Fruit fly (Drosophila melanogaster) whole organism, wandering third instar larva: ENCODE data around the gene Cp19.

Source experiments
- Abd-B ChIP-seq: fragments of >200 bp; optimal IDR thresholded peaks from 2 replicates; lab custom pipeline; 2017; ENCODE audit warnings: missing biosample characterization, missing genetic modification characterization
- CG32264 ChIP-seq: fragments of 200-800 bp; sonication (Bioruptor generic); optimal IDR thresholded peaks from 2 replicates; lab custom pipeline; 2016; ENCODE audit warnings: missing biosample characterization, missing genetic modification characterization
- CG9705 ChIP-seq: fragments of 200-800 bp; sonication (Bioruptor generic); optimal IDR thresholded peaks from 2 replicates; lab custom pipeline; 2018; ENCODE audit warnings: missing biosample characterization, mild to moderate bottlenecking, missing genetic modification characterization
- CrebA ChIP-seq: fragments of 200-800 bp; sonication (Bioruptor generic); optimal IDR thresholded peaks from 2 replicates; lab custom pipeline; 2016; ENCODE audit warnings: missing biosample characterization, mild to moderate bottlenecking, missing genetic modification characterization, borderline replicate concordance
- Dfd ChIP-seq: fragments of >200 bp; optimal IDR thresholded peaks from 2 replicates; lab custom pipeline; 2017; ENCODE audit warnings: missing biosample characterization, missing genetic modification characterization
- Dif ChIP-seq: fragments of 200-275, 200-300 bp; sonication (Bioruptor generic); optimal IDR thresholded peaks from 2 replicates; lab custom pipeline; 2018; ENCODE audit warnings: missing biosample characterization, missing genetic modification characterization; ENCODE audit not compliant: partially characterized antibody
- GATAd ChIP-seq: sonication (Bioruptor generic); optimal IDR thresholded peaks from 2 replicates; lab custom pipeline; 2016; ENCODE audit warnings: missing biosample characterization, missing genetic modification characterization
- HLH106 ChIP-seq: fragments of 200-800 bp; optimal IDR thresholded peaks from 3 replicates; lab custom pipeline; 2019; ENCODE audit warnings: missing biosample characterization, mild to moderate bottlenecking, missing genetic modification characterization, moderate library complexity
- Hnf4 ChIP-seq: fragments of 200-800 bp; sonication (Bioruptor generic); optimal IDR thresholded peaks from 2 replicates; lab custom pipeline; 2016; ENCODE audit warnings: missing biosample characterization, mild to moderate bottlenecking, missing genetic modification characterization
- Hr78 ChIP-seq: fragments of >200 bp; optimal IDR thresholded peaks from 2 replicates; lab custom pipeline; 2017; ENCODE audit warnings: missing biosample characterization, missing genetic modification characterization
- Hr83 ChIP-seq: fragments of 200-300 bp; sonication (Bioruptor generic); optimal IDR thresholded peaks from 2 replicates; lab custom pipeline; 2016; ENCODE audit warnings: missing biosample characterization, mild to moderate bottlenecking, missing genetic modification characterization, moderate library complexity; ENCODE audit not compliant: poor library complexity, severe bottlenecking
- Mio ChIP-seq: sonication (Bioruptor generic); optimal IDR thresholded peaks from 2 replicates; lab custom pipeline; 2016; ENCODE audit warnings: missing biosample characterization, missing genetic modification characterization
- Myc ChIP-seq: fragments of >200 bp; optimal IDR thresholded peaks from 2 replicates; lab custom pipeline; 2017
- N ChIP-seq: fragments of >200 bp; optimal IDR thresholded peaks from 2 replicates; lab custom pipeline; 2018; ENCODE audit warnings: missing biosample characterization, missing external identifiers, missing genetic modification characterization
- Rel ChIP-seq, 2 experiments: fragments of 200-800 bp; sonication (Bioruptor generic) in 1 of 2; optimal IDR thresholded peaks; 2 replicates in 1 of 2; 3 replicates in 1 of 2; lab custom pipeline; 2016 to 2019; ENCODE audit warnings: mild to moderate bottlenecking in 2 of 2, missing biosample characterization in 2 of 2, missing genetic modification characterization in 2 of 2, moderate library complexity in 1 of 2
- Vsx2 ChIP-seq: fragments of 200-300, 225-300 bp; sonication (Bioruptor generic); optimal IDR thresholded peaks from 2 replicates; lab custom pipeline; 2018; ENCODE audit warnings: missing biosample characterization, missing genetic modification characterization; ENCODE audit not compliant: partially characterized antibody
- br ChIP-seq: fragments of 200-800 bp; sonication (Bioruptor generic); optimal IDR thresholded peaks from 2 replicates; lab custom pipeline; 2016; ENCODE audit warnings: missing biosample characterization, missing genetic modification characterization
- brk ChIP-seq: fragments of 200-800 bp; sonication (Bioruptor generic); optimal IDR thresholded peaks from 2 replicates; lab custom pipeline; 2016; ENCODE audit warnings: missing biosample characterization, mild to moderate bottlenecking, missing genetic modification characterization
- dl ChIP-seq, 2 experiments: fragments of 175-275, 200-275 bp in 1 of 2; fragments of 200-275 bp in 1 of 2; sonication (Bioruptor generic); optimal IDR thresholded peaks; lab custom pipeline; 2018; ENCODE audit warnings: mild to moderate bottlenecking in 2 of 2, missing biosample characterization in 2 of 2, missing genetic modification characterization in 2 of 2, moderate library complexity in 2 of 2; ENCODE audit not compliant: partially characterized antibody in 2 of 2, insufficient read depth in 1 of 2
- dmrt93B ChIP-seq: fragments of 200-800 bp; sonication (Bioruptor generic); optimal IDR thresholded peaks from 2 replicates; lab custom pipeline; 2018; ENCODE audit warnings: missing biosample characterization, mild to moderate bottlenecking, missing genetic modification characterization
- ey ChIP-seq: fragments of 200-800 bp; sonication (Bioruptor generic); optimal IDR thresholded peaks from 2 replicates; lab custom pipeline; 2016; ENCODE audit warnings: missing biosample characterization, missing genetic modification characterization
- foxo ChIP-seq, 2 experiments: fragments of 200-800 bp; sonication (Bioruptor generic); optimal IDR thresholded peaks; 2 replicates in 1 of 2; 3 replicates in 1 of 2; lab custom pipeline; 2016 to 2017; ENCODE audit warnings: missing biosample characterization in 2 of 2, missing genetic modification characterization in 2 of 2
- fru ChIP-seq: fragments of 200-800 bp; sonication (Bioruptor generic); optimal IDR thresholded peaks from 3 replicates; lab custom pipeline; 2016; ENCODE audit warnings: missing biosample characterization, mild to moderate bottlenecking, missing genetic modification characterization
- h ChIP-seq: fragments of 200-800 bp; sonication (Bioruptor generic); optimal IDR thresholded peaks from 3 replicates; lab custom pipeline; 2016; ENCODE audit warnings: missing biosample characterization, mild to moderate bottlenecking, missing genetic modification characterization
- pan ChIP-seq: fragments of >200 bp; optimal IDR thresholded peaks from 2 replicates; lab custom pipeline; 2017
- psq ChIP-seq: fragments of 200-800 bp; sonication (Bioruptor generic); optimal IDR thresholded peaks from 3 replicates; lab custom pipeline; 2017; ENCODE audit warnings: missing biosample characterization, mild to moderate bottlenecking, missing genetic modification characterization, moderate library complexity
- rgr ChIP-seq: fragments of 200-800 bp; sonication (Bioruptor generic); optimal IDR thresholded peaks from 3 replicates; lab custom pipeline; 2016; ENCODE audit warnings: missing biosample characterization, mild to moderate bottlenecking, missing genetic modification characterization
- sage ChIP-seq: fragments of 200-800 bp; sonication (Bioruptor generic); optimal IDR thresholded peaks from 2 replicates; lab custom pipeline; 2016; ENCODE audit warnings: missing biosample characterization, mild to moderate bottlenecking, missing genetic modification characterization
- sv ChIP-seq: fragments of 200-800 bp; sonication (Bioruptor generic); optimal IDR thresholded peaks from 3 replicates; lab custom pipeline; 2016; ENCODE audit warnings: missing biosample characterization, missing genetic modification characterization
- tai ChIP-seq: sonication (Bioruptor generic); optimal IDR thresholded peaks from 2 replicates; lab custom pipeline; 2016; ENCODE audit warnings: missing biosample characterization, missing genetic modification characterization
- usp ChIP-seq: fragments of >200 bp; optimal IDR thresholded peaks from 2 replicates; lab custom pipeline; 2017; ENCODE audit warnings: missing biosample characterization, missing genetic modification characterization
- woc ChIP-seq: sonication (Bioruptor generic); optimal IDR thresholded peaks from 2 replicates; lab custom pipeline; 2016; ENCODE audit warnings: missing biosample characterization, mild to moderate bottlenecking, missing genetic modification characterization

Cp19 gene

DNA sequence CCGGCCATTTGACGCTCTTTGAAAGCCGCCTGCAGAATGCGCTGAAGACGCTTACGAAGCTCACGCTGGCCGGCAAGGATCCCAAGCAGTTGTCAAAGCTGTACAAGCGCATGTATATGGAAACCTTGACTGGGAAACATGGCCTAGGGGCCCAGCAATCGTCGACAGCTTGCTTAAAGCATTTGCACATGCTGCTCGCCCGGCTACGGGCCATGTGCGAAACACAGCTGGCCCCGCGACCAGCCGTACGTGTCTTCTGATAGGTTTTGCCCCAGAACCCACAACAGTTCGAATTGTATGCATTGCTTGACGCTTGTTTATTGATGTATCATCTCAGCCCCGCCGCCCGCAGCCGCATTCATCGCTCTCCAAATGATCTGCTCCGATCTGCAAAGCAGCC, 4.4 kb upstream of the Cp19 start:
- no peak for TF ChIP-seq Hr78 (GFP tag; lab: Kevin White, UChicago)
- no peak for TF ChIP-seq CG9705 (GFP tag; lab: Kevin White, UChicago)
- TF ChIP-seq ey (GFP tag; lab: Kevin White, UChicago) = no peak
- no peak for TF ChIP-seq br
- TF ChIP-seq tai (GFP tag; lab: Kevin White, UChicago) = no peak
- TF ChIP-seq dl (GFP tag; optimal IDR thresholded peaks at IDR 0.05; lab: Kevin White, UChicago; ENCODE audit: insufficient read depth in 1 of 2, partially characterized antibody in 2 of 2) = no peak
- TF ChIP-seq woc (GFP tag; lab: Kevin White, UChicago) = no peak
- TF ChIP-seq sv = no peak
- no peak for TF ChIP-seq usp (GFP tag; lab: Kevin White, UChicago)
- no peak for TF ChIP-seq Hr83 (GFP tag; lab: Kevin White, UChicago)
- TF ChIP-seq pan (lab: Kevin White, UChicago) = no peak
- TF ChIP-seq Hnf4 (GFP tag; lab: Kevin White, UChicago) = no peak
- no peak for TF ChIP-seq foxo (GFP tag; optimal IDR thresholded peaks at IDR 0.05; lab: Kevin White, UChicago)
- TF ChIP-seq sage = no peak

- TF ChIP-seq Hr78 (GFP tag; lab: Kevin White, UChicago) = no peak
- TF ChIP-seq Rel (GFP tag; optimal IDR thresholded peaks at IDR 0.05; lab: Kevin White, UChicago) = no peak
- TF ChIP-seq Rel (tag; optimal IDR thresholded peaks at IDR 0.05; lab: Kevin White, UChicago) = no peak
- no peak for TF ChIP-seq CG32264 (GFP tag; lab: Kevin White, UChicago)
- no peak for TF ChIP-seq woc (GFP tag; lab: Kevin White, UChicago)
- no peak for TF ChIP-seq usp (GFP tag; lab: Kevin White, UChicago)
- no peak for TF ChIP-seq sv
- TF ChIP-seq Myc (lab: Kevin White, UChicago) = no peak
- TF ChIP-seq, all 38 proteins: peak for 0
Observed at dm6 chr3L:8725674-8726073, 4.0 kb upstream of the Cp19 start, which contains the start of gene CG43965. CG43965 (minus strand) TSS chr3L:8725774.

dm6 chr3L:8726317-8726841, 3.3 kb upstream of the Cp19 start, which contains the start of gene Cp18:
Cp18 (plus strand) TSS chr3L:8726791.
- TF ChIP-seq Mio (GFP tag; lab: Kevin White, UChicago) (no peak), Hr83 (GFP tag; lab: Kevin White, UChicago) (no peak), Hr78 (GFP tag; lab: Kevin White, UChicago) (no peak), CG9705 (GFP tag; lab: Kevin White, UChicago) (no peak), Hnf4 (GFP tag; lab: Kevin White, UChicago) (no peak), Dfd (GFP tag; lab: Kevin White, UChicago) (no peak), dmrt93B (GFP tag; lab: Kevin White, UChicago) (no peak), fru (GFP tag; lab: Kevin White, UChicago) (no peak), Abd-B (GFP tag; lab: Kevin White, UChicago) (no peak), GATAd (GFP tag; lab: Kevin White, UChicago) (no peak), foxo (GFP tag; optimal IDR thresholded peaks at IDR 0.05; lab: Kevin White, UChicago) (no peak), N (GFP tag; lab: Kevin White, UChicago) (no peak), h (GFP tag; lab: Kevin White, UChicago) (no peak), rgr (GFP tag; lab: Kevin White, UChicago) (no peak), br (no peak), Dif (GFP tag; lab: Kevin White, UChicago) (no peak), HLH106 (tag; lab: Kevin White, UChicago) (no peak), brk (GFP tag; lab: Kevin White, UChicago) (no peak), CrebA (GFP tag; lab: Kevin White, UChicago) (no peak)

DNA sequence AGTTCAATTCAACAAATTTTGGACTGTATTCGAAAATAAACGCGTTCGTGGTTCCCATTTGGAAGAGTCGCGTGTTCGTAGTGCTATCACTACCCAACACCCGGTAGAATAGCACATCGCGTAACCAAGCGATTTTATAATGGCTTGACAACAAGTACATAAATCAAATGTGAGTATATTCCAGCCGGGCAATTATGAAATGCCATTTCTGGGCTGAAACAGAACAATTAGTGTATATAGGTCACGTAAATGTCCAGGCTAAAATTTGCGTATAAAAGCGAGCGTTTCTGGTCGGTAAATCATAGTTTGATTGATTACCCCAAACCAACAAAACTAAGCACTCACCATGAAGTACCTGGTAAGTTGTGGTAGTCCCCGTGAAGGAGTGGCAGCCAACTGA, 1.5 kb upstream of the Cp19 start, which contains the start of gene Cp15:
Cp15 (plus strand) TSS at position 301 of the 400 bp plus-strand sequence.
- TF ChIP-seq Mio (GFP tag; lab: Kevin White, UChicago) (no peak), N (GFP tag; lab: Kevin White, UChicago) (no peak), foxo (GFP tag; optimal IDR thresholded peaks at IDR 0.05; lab: Kevin White, UChicago) (no peak), Myc (lab: Kevin White, UChicago) (no peak), psq (GFP tag; lab: Kevin White, UChicago) (no peak), brk (GFP tag; lab: Kevin White, UChicago) (no peak), Abd-B (GFP tag; lab: Kevin White, UChicago) (no peak), ey (GFP tag; lab: Kevin White, UChicago) (no peak), Vsx2 (GFP tag; lab: Kevin White, UChicago) (no peak)
